Worm (Caenorhabditis elegans) whole organism, L4/young adult: Measurements from ENCODE around the gene mthf-1.

Source experiments
- W03F9.2 ChIP-seq: fragments of 150-350 bp; optimal IDR thresholded peaks from 2 replicates; lab custom pipeline; 2014; ENCODE audit warnings: missing biosample characterization, missing genetic modification characterization
- dao-5 ChIP-seq: sonication (generic microtip); optimal IDR thresholded peaks from 2 replicates; lab custom pipeline; 2016; ENCODE audit warnings: missing genotype, missing genetic modification characterization, moderate library complexity, missing compliant biosample characterization
- him-1 ChIP-seq: sonication (generic microtip); optimal IDR thresholded peaks from 2 replicates; lab custom pipeline; 2016; ENCODE audit warnings: missing genotype, missing genetic modification reagents, missing genetic modification characterization, missing compliant biosample characterization

Gene mthf-1

ce11 chrII:7777320-7777978, at the start of gene mthf-1:
Gene mthf-1 (minus strand): TSS chrII:7777823.
- no peak for TF ChIP-seq dao-5 (tag; lab: Kevin White, UChicago)
- no peak for TF ChIP-seq him-1 (tag; lab: Kevin White, UChicago)
- TF ChIP-seq W03F9.2 (tag; lab: Kevin White, UChicago), result no peak

ce11 chrII:7825107-7825506, 47.5 kb upstream of the mthf-1 start, which contains the start of gene srw-62:
Gene srw-62 (plus strand): TSS chrII:7825407.
- TF ChIP-seq dao-5 (tag; lab: Kevin White, UChicago) (no peak), him-1 (tag; lab: Kevin White, UChicago) (no peak), W03F9.2 (tag; lab: Kevin White, UChicago) (no peak)

ce11 chrII:7822454-7822853, 44.8 kb upstream of the mthf-1 start, which contains the start of gene irld-47:
Gene irld-47 (minus strand): TSS chrII:7822554.
- TF ChIP-seq W03F9.2 (tag; lab: Kevin White, UChicago) (no peak), dao-5 (tag; lab: Kevin White, UChicago) (no peak), him-1 (tag; lab: Kevin White, UChicago) (no peak)

- TF ChIP-seq W03F9.2 (tag; lab: Kevin White, UChicago) (no peak), dao-5 (tag; lab: Kevin White, UChicago) (no peak), him-1 (tag; lab: Kevin White, UChicago) (no peak)
These were observed 41.7 kb upstream of the mthf-1 start for ce11 chrII:7819359-7819758.

- TF ChIP-seq W03F9.2 (tag; lab: Kevin White, UChicago) (no peak), him-1 (tag; lab: Kevin White, UChicago) (no peak), dao-5 (tag; lab: Kevin White, UChicago) (no peak)
These were observed 40.0 kb upstream of the mthf-1 start for ce11 chrII:7817580-7817979.

ce11 chrII:7816163-7816776, 38.6 kb upstream of the mthf-1 start, which contains the start of gene cki-2:
Gene cki-2 (plus strand): TSS chrII:7816499.
- TF ChIP-seq dao-5 (tag; lab: Kevin White, UChicago) (no peak), him-1 (tag; lab: Kevin White, UChicago) (no peak), W03F9.2 (tag; lab: Kevin White, UChicago) (no peak)

- TF ChIP-seq dao-5 (tag; lab: Kevin White, UChicago) (no peak), W03F9.2 (tag; lab: Kevin White, UChicago) (no peak), him-1 (tag; lab: Kevin White, UChicago) (no peak)
These were observed 37.8 kb upstream of the mthf-1 start for ce11 chrII:7815406-7815805.

- TF ChIP-seq dao-5 (tag; lab: Kevin White, UChicago) (no peak), him-1 (tag; lab: Kevin White, UChicago) (no peak), W03F9.2 (tag; lab: Kevin White, UChicago) (no peak)
These were observed 37.3 kb upstream of the mthf-1 start for ce11 chrII:7814915-7815314.

- TF ChIP-seq dao-5 (tag; lab: Kevin White, UChicago), result no peak
- TF ChIP-seq W03F9.2 (tag; lab: Kevin White, UChicago), result no peak
- TF ChIP-seq him-1 (tag; lab: Kevin White, UChicago), result no peak
These were observed 36.6 kb upstream of the mthf-1 start for ce11 chrII:7814215-7814614.

ce11 chrII:7813645-7814044, 36.0 kb upstream of the mthf-1 start:
- no peak for TF ChIP-seq him-1 (tag; lab: Kevin White, UChicago)
- TF ChIP-seq dao-5 (tag; lab: Kevin White, UChicago), result no peak
- no peak for TF ChIP-seq W03F9.2 (tag; lab: Kevin White, UChicago)

- no peak for TF ChIP-seq W03F9.2 (tag; lab: Kevin White, UChicago)
- no peak for TF ChIP-seq him-1 (tag; lab: Kevin White, UChicago)
These were observed 35.6 kb upstream of the mthf-1 start for ce11 chrII:7813237-7813636.

- no peak for TF ChIP-seq W03F9.2 (tag; lab: Kevin White, UChicago)
- no peak for TF ChIP-seq dao-5 (tag; lab: Kevin White, UChicago)
- no peak for TF ChIP-seq him-1 (tag; lab: Kevin White, UChicago)
These were observed 34.7 kb upstream of the mthf-1 start for ce11 chrII:7812332-7812731.

- TF ChIP-seq W03F9.2 (tag; lab: Kevin White, UChicago) (no peak), dao-5 (tag; lab: Kevin White, UChicago) (no peak), him-1 (tag; lab: Kevin White, UChicago) (no peak)
These were observed 33.4 kb upstream of the mthf-1 start, which contains the start of gene cki-1 for ce11 chrII:7810869-7811543. Gene cki-1 (plus strand): TSS chrII:7811240.
